Fruit fly (Drosophila melanogaster): ENCODE measurements around the gene CG13062.

DNA sequence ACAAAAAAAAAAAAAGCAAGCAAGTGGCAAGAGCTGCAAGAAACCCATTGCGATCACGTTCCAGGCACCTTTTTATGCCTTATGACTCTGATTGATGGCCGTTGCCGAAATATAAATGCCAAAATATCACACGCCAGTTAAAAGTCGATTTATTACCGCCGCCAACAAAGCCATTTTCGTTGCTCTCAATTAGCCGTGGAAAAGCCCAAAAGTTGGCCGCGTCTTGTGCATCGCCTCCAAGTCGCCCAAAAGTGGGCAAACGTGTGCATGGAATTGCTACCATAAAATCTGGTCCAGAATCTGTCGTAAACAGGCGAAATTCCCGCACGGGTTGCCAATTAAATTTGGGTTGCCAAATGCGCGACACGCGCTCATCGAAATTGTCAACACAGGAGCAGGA lies 22.4 kb upstream of the CG13062 start:
- TF ChIP-seq ovo (GFP tag; optimal IDR thresholded peaks at IDR 0.05): no peak
- TF ChIP-seq Hr96 (GFP tag; optimal IDR thresholded peaks at IDR 0.05): no peak
- TF ChIP-seq Mnt (GFP tag; optimal IDR thresholded peaks at IDR 0.05): no peak

All from whole organism, adult.